Worm (Caenorhabditis elegans) whole organism, late embryonic: ENCODE data around the gene T07A9.14.

ENCODE experiments used
- C38D4.7 ChIP-seq: fragments of 200-800 bp; sonication (Bioruptor generic); optimal IDR thresholded peaks from 2 replicates; lab custom pipeline; 2018; ENCODE audit warnings: mild to moderate bottlenecking, missing genetic modification characterization, moderate library complexity, missing compliant biosample characterization
- ceh-30 ChIP-seq: fragments of 150-350 bp; optimal IDR thresholded peaks from 2 replicates; lab custom pipeline; 2014; ENCODE audit warnings: missing biosample characterization, missing genetic modification characterization
- ceh-34 ChIP-seq: sonication (generic microtip); optimal IDR thresholded peaks from 2 replicates; lab custom pipeline; 2016; ENCODE audit warnings: mild to moderate bottlenecking, missing genetic modification characterization, missing compliant biosample characterization
- dve-1 ChIP-seq: sonication (generic microtip); optimal IDR thresholded peaks from 2 replicates; lab custom pipeline; 2017; ENCODE audit warnings: antibody characterized with exemption, mild to moderate bottlenecking, missing genetic modification characterization, missing compliant biosample characterization
- fax-1 ChIP-seq: sonication (generic microtip); optimal IDR thresholded peaks from 2 replicates; lab custom pipeline; 2016; ENCODE audit warnings: missing genotype, missing genetic modification characterization, missing compliant biosample characterization
- hlh-30 ChIP-seq: sonication (generic microtip); optimal IDR thresholded peaks from 2 replicates; lab custom pipeline; 2017; ENCODE audit warnings: antibody characterized with exemption, missing genetic modification characterization, missing compliant biosample characterization; ENCODE audit not compliant: insufficient read depth
- lin-11 ChIP-seq: fragments of 200-800 bp; sonication (Bioruptor generic); optimal IDR thresholded peaks from 2 replicates; lab custom pipeline; 2018; ENCODE audit warnings: mild to moderate bottlenecking, missing genetic modification characterization, missing compliant biosample characterization
- nhr-11 ChIP-seq: fragments of 150-350 bp; optimal IDR thresholded peaks from 2 replicates; lab custom pipeline; 2014; ENCODE audit warnings: missing biosample characterization, missing genetic modification characterization
- npax-4 ChIP-seq: sonication (generic microtip); optimal IDR thresholded peaks from 2 replicates; lab custom pipeline; 2016; ENCODE audit warnings: missing genetic modification characterization, missing compliant biosample characterization
- rnt-1 ChIP-seq: sonication (generic microtip); optimal IDR thresholded peaks from 2 replicates; lab custom pipeline; 2016; ENCODE audit warnings: missing genetic modification characterization, missing compliant biosample characterization
- unc-55 ChIP-seq: sonication (generic microtip); optimal IDR thresholded peaks from 2 replicates; lab custom pipeline; 2017; ENCODE audit warnings: missing biosample characterization, missing genetic modification reagents, missing genetic modification characterization
- unc-86 ChIP-seq: sonication (generic microtip); optimal IDR thresholded peaks from 2 replicates; lab custom pipeline; 2016; ENCODE audit warnings: missing genetic modification characterization, missing compliant biosample characterization

DNA sequence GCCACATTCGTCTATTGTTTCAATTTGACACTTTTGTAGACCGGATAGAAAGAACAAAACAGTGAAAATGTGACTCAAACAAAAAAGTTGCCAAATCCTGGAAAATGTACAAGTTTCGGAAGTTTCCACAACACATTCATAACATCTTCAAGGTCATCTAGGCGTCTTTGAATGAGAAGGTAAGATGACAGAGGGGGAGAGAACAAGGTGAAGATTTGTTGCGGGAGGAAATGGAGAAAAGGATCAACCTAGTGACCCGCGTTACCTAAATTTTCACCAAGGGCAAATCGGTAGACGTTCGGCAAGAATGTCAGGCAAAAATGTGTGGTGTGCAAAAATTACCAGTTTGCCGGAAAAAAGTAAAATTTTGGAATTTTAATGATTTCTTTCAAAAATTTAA lies 8.7 kb upstream of the T07A9.14 start:
- TF ChIP-seq fax-1 (tag; lab: Kevin White, UChicago) (no peak), ceh-34 (tag; lab: Kevin White, UChicago) (no peak), nhr-11 (tag; lab: Kevin White, UChicago) (no peak), dve-1 (tag; lab: Kevin White, UChicago) (no peak), rnt-1 (tag; lab: Kevin White, UChicago) (no peak), C38D4.7 (no peak), ceh-30 (no peak), lin-11 (tag; lab: Kevin White, UChicago) (no peak), unc-55 (no peak), npax-4 (no peak), hlh-30 (tag; lab: Kevin White, UChicago) (no peak), unc-86 (no peak)
